Fruit fly (Drosophila melanogaster): ENCODE results near the gene Pax.

dm6 chr2L:19432424-19433015, 6.1 kb upstream of the Pax start, which contains the start of gene Rab9:
- TF ChIP-seq CG8478 (optimal IDR thresholded peaks at IDR 0.05) (no peak), CTCF (optimal IDR thresholded peaks at IDR 0.05) (no peak)
